Fruit fly (Drosophila melanogaster): ENCODE results near the gene Cpr30B.

DNA sequence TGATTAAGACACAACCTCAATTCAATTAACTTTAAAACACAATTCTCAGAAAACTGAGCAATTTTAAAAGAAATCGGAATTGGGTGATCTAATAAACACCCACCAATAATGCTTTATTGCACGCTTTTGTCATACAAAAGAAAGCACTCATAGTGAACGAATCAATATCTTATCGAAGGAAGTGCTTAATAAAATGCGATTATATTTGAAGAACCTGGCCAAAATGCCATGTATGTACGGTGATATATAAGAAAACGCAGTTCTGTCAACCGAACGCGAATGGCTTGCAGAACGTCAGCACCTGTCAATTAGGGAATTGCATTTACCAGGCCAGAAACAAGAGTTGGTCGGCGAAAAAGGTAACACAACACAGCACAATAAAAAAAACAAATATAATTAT lies 28.9 kb upstream of the Cpr30B start:
- TF ChIP-seq psq (optimal IDR thresholded peaks at IDR 0.05): no peak
- no peak for TF ChIP-seq Sin3A (optimal IDR thresholded peaks at IDR 0.05)
- no peak for TF ChIP-seq Myc (optimal IDR thresholded peaks at IDR 0.05)

Measured in Kc167 (cell line).